Fruit fly (Drosophila melanogaster) whole organism, prepupa: ENCODE data around the gene CG2767.

Source experiments
- Blimp-1 ChIP-seq: fragments of 200-800 bp; sonication (Bioruptor generic); optimal IDR thresholded peaks from 3 replicates; lab custom pipeline; 2017; ENCODE audit warnings: missing biosample characterization, missing genetic modification characterization, mild to moderate bottlenecking, moderate library complexity, missing genetic modification reagents
- CG10669 ChIP-seq: fragments of 200-800 bp; sonication (Bioruptor generic); optimal IDR thresholded peaks from 3 replicates; lab custom pipeline; 2018; ENCODE audit warnings: missing biosample characterization, mild to moderate bottlenecking, missing genetic modification characterization, moderate library complexity
- CG11762 ChIP-seq: fragments of 200-800 bp; sonication (Bioruptor generic); optimal IDR thresholded peaks from 3 replicates; lab custom pipeline; 2016; ENCODE audit warnings: missing biosample characterization, missing genetic modification characterization; ENCODE audit not compliant: insufficient read depth
- CG11902 ChIP-seq: fragments of 200-800 bp; sonication (Bioruptor generic); optimal IDR thresholded peaks from 3 replicates; lab custom pipeline; 2016; ENCODE audit warnings: missing biosample characterization, missing genetic modification characterization
- CG16779 ChIP-seq: fragments of 200-800 bp; sonication (Bioruptor generic); optimal IDR thresholded peaks from 3 replicates; lab custom pipeline; 2017; ENCODE audit warnings: missing biosample characterization, mild to moderate bottlenecking, missing genetic modification characterization
- CG32006 ChIP-seq: fragments of 200-800 bp; sonication (Bioruptor generic); optimal IDR thresholded peaks from 3 replicates; lab custom pipeline; 2017; ENCODE audit warnings: missing biosample characterization, mild to moderate bottlenecking, missing genetic modification characterization
- CG6163 ChIP-seq: fragments of 200-800 bp; sonication (Bioruptor generic); IDR thresholded peaks from 3 replicates; pipeline ENCODE4 v1.3.6; 2022; ENCODE audit warnings: missing biosample characterization, missing genetic modification characterization
- CG6792 ChIP-seq: fragments of 200-800 bp; sonication (Bioruptor generic); optimal IDR thresholded peaks from 3 replicates; lab custom pipeline; 2016; ENCODE audit warnings: missing biosample characterization, missing genetic modification characterization
- CG8319 ChIP-seq: fragments of 200-800 bp; sonication (Bioruptor generic); optimal IDR thresholded peaks from 3 replicates; lab custom pipeline; 2016; ENCODE audit warnings: missing biosample characterization, missing genetic modification characterization
- Eip78C ChIP-seq: fragments of 200-800 bp; sonication (Bioruptor generic); peaks from one replicate; lab custom pipeline; 2016; ENCODE audit warnings: missing biosample characterization, missing genetic modification characterization
- Ets21C ChIP-seq: fragments of 200-800 bp; sonication (Bioruptor generic); optimal IDR thresholded peaks from 3 replicates; lab custom pipeline; 2016; ENCODE audit warnings: missing biosample characterization, missing genetic modification characterization
- Sox14 ChIP-seq: fragments of 200-800 bp; sonication (Bioruptor generic); optimal IDR thresholded peaks from 3 replicates; lab custom pipeline; 2016; ENCODE audit warnings: missing biosample characterization, missing genetic modification characterization

DNA sequence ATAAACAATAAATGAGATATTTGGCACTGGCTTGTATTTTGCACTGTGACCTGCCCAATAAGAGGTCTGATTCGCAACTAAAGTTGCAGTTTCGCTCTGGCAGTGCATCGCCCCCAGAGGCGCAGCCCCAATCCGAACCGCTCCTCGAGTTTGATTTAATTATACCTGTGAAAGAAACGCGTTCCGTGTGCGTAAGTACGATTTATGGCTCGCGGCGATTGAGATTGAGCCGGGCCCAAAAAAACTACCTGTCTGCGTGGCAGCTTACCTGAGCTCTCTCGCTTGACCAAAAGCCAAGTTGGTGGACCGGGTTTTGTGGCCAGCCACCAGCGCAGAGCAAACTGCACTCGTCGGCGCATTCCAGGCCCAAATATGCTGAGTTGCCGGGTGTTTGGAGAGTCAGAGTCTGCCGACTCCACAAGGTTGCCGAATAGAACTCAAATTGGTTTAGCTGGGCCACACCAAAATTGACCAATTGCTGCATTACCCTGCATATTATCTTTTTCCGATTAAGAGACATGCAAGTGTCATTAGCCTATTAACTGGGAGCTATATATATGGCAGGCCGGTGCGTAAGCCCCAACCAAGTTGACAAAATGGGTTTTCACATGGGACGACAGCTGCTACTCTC, 29.4 kb downstream of the CG2767 start, which contains the start of the genes CD98hc and Os-C:
- no peak for TF ChIP-seq CG11762 (GFP tag; lab: Kevin White, UChicago)
- TF ChIP-seq CG11902 (GFP tag; lab: Kevin White, UChicago): no peak
- no peak for TF ChIP-seq CG10669
- TF ChIP-seq CG32006 (GFP tag; lab: Kevin White, UChicago): no peak
- TF ChIP-seq Blimp-1 (GFP tag; lab: Kevin White, UChicago): no peak
- no peak for TF ChIP-seq CG16779 (tag; lab: Kevin White, UChicago)
- TF ChIP-seq Sox14 (GFP tag; lab: Kevin White, UChicago): no peak
- TF ChIP-seq Ets21C (GFP tag; lab: Kevin White, UChicago): no peak
- no peak for TF ChIP-seq CG6792 (GFP tag; lab: Kevin White, UChicago)
- no peak for TF ChIP-seq CG8319 (GFP tag; lab: Kevin White, UChicago)
- TF ChIP-seq Eip78C: no peak
- TF ChIP-seq CG6163 (GFP tag; lab: Robert Waterston, UW): 0 out of 3 replicates have a peak, but pooled peaks have one; percentile 16
